Worm (Caenorhabditis elegans) whole organism, L3 larva: ENCODE results near the gene Y61A9LA.1.
"Not testable (repeated sequence)": the region's sequence is repeated elsewhere in the genome, so short reads cannot be mapped to it uniquely, and the experiment has no call there.

Source experiments
- R02D3.7 ChIP-seq: fragments of 150-350 bp; optimal IDR thresholded peaks from 2 replicates; lab custom pipeline; 2014; ENCODE audit warnings: missing biosample characterization, missing genetic modification characterization
- aly-2 ChIP-seq: fragments of 150-350 bp; optimal IDR thresholded peaks from 2 replicates; lab custom pipeline; 2014; ENCODE audit warnings: missing biosample characterization, missing genetic modification characterization
- ama-1 ChIP-seq: fragments of 150-350 bp; optimal IDR thresholded peaks from 2 replicates; lab custom pipeline; 2018
- ceh-28 ChIP-seq: fragments of 150-350 bp; optimal IDR thresholded peaks from 2 replicates; lab custom pipeline; 2014; ENCODE audit warnings: missing biosample characterization, missing genetic modification reagents, missing genetic modification characterization
- ceh-9 ChIP-seq: sonication (generic microtip); optimal IDR thresholded peaks from 2 replicates; lab custom pipeline; 2018; ENCODE audit warnings: missing biosample characterization, missing genetic modification characterization
- daf-12 ChIP-seq: fragments of 150-350 bp; optimal IDR thresholded peaks from 2 replicates; lab custom pipeline; 2014; ENCODE audit warnings: missing biosample characterization, missing genetic modification reagents, missing genetic modification characterization
- egl-27 ChIP-seq: sonication (generic microtip); optimal IDR thresholded peaks from 4 replicates; lab custom pipeline; 2017; ENCODE audit warnings: missing biosample characterization, missing genetic modification reagents, missing genetic modification characterization
- egl-5 ChIP-seq: fragments of 150-350 bp; optimal IDR thresholded peaks from 2 replicates; lab custom pipeline; 2017; ENCODE audit warnings: missing biosample characterization, missing genetic modification reagents, missing genetic modification characterization, inconsistent platforms
- elt-1 ChIP-seq: fragments of 150-350 bp; optimal IDR thresholded peaks from 2 replicates; lab custom pipeline; 2014; ENCODE audit warnings: missing biosample characterization, missing genetic modification characterization
- elt-3 ChIP-seq, 3 experiments: fragments of 150-350 bp in 1 of 3; sonication (generic microtip) in 2 of 3; optimal IDR thresholded peaks; 2 replicates in 2 of 3; 4 replicates in 1 of 3; lab custom pipeline; 2014 to 2017; ENCODE audit warnings: missing biosample characterization in 3 of 3, missing genetic modification characterization in 3 of 3
- fkh-10 ChIP-seq: sonication (generic microtip); optimal IDR thresholded peaks from 2 replicates; lab custom pipeline; 2017; ENCODE audit warnings: missing biosample characterization, missing genetic modification reagents, missing genetic modification characterization
- hmg-11 ChIP-seq: sonication (generic microtip); optimal IDR thresholded peaks from 2 replicates; lab custom pipeline; 2016; ENCODE audit warnings: missing genetic modification characterization, missing compliant biosample characterization
- jun-1 ChIP-seq: fragments of 150-350 bp; optimal IDR thresholded peaks from 2 replicates; lab custom pipeline; 2014; ENCODE audit warnings: missing biosample characterization, missing genetic modification reagents, missing genetic modification characterization
- lin-15B ChIP-seq: fragments of 150-350 bp; optimal IDR thresholded peaks from 2 replicates; lab custom pipeline; 2014; ENCODE audit warnings: missing biosample characterization, missing genetic modification characterization
- lin-39 ChIP-seq: fragments of 150-350 bp; optimal IDR thresholded peaks from 2 replicates; lab custom pipeline; 2018; ENCODE audit warnings: missing biosample characterization, missing genetic modification reagents, missing genetic modification characterization
- mdl-1 ChIP-seq: fragments of 150-350 bp; optimal IDR thresholded peaks from 2 replicates; lab custom pipeline; 2014; ENCODE audit warnings: missing biosample characterization, missing genetic modification characterization
- mml-1 ChIP-seq: fragments of 150-350 bp; sonication (generic microtip); optimal IDR thresholded peaks from 3 replicates; lab custom pipeline; 2014; ENCODE audit warnings: missing biosample characterization, missing genetic modification characterization
- nfya-1 ChIP-seq: sonication (generic microtip); optimal IDR thresholded peaks from 2 replicates; lab custom pipeline; 2017; ENCODE audit warnings: missing genetic modification characterization, mild to moderate bottlenecking, missing compliant biosample characterization, antibody characterized with exemption, moderate library complexity; ENCODE audit not compliant: insufficient read depth
- nhr-11 ChIP-seq: fragments of 150-350 bp; optimal IDR thresholded peaks from 2 replicates; lab custom pipeline; 2014; ENCODE audit warnings: missing biosample characterization, missing genetic modification characterization
- nhr-12 ChIP-seq: fragments of 150-350 bp; optimal IDR thresholded peaks from 2 replicates; lab custom pipeline; 2014; ENCODE audit warnings: missing biosample characterization, missing genetic modification characterization
- nhr-237 ChIP-seq: fragments of 150-350 bp; optimal IDR thresholded peaks from 2 replicates; lab custom pipeline; 2014; ENCODE audit warnings: missing biosample characterization, missing genetic modification characterization
- nhr-25 ChIP-seq: sonication (generic microtip); optimal IDR thresholded peaks from 2 replicates; lab custom pipeline; 2017; ENCODE audit warnings: missing biosample characterization, missing genetic modification characterization
- nhr-28 ChIP-seq: fragments of 150-350 bp; optimal IDR thresholded peaks from 2 replicates; lab custom pipeline; 2014; ENCODE audit warnings: missing biosample characterization, missing genetic modification characterization
- nhr-43 ChIP-seq: sonication (generic microtip); optimal IDR thresholded peaks from 2 replicates; lab custom pipeline; 2016; ENCODE audit warnings: mild to moderate bottlenecking, missing genetic modification characterization, missing compliant biosample characterization; ENCODE audit not compliant: poor library complexity, severe bottlenecking
- nhr-67 ChIP-seq: fragments of 150-350 bp; optimal IDR thresholded peaks from 2 replicates; lab custom pipeline; 2014; ENCODE audit warnings: missing biosample characterization, missing genetic modification characterization
- nhr-76 ChIP-seq: fragments of 150-350 bp; sonication (generic microtip); optimal IDR thresholded peaks from 5 replicates; lab custom pipeline; 2014; ENCODE audit warnings: missing biosample characterization, missing genetic modification characterization
- nhr-77 ChIP-seq: fragments of 150-350 bp; optimal IDR thresholded peaks from 2 replicates; lab custom pipeline; 2014; ENCODE audit warnings: missing biosample characterization, missing genetic modification characterization
- pha-4 ChIP-seq: fragments of 150-350 bp; optimal IDR thresholded peaks from 2 replicates; lab custom pipeline; 2014; ENCODE audit warnings: missing biosample characterization, missing genetic modification reagents, missing genetic modification characterization
- pqm-1 ChIP-seq: fragments of 150-350 bp; optimal IDR thresholded peaks from 2 replicates; lab custom pipeline; 2017; ENCODE audit warnings: missing biosample characterization, missing genetic modification characterization, inconsistent platforms
- sea-2 ChIP-seq: fragments of 150-350 bp; sonication (generic microtip); optimal IDR thresholded peaks from 4 replicates; lab custom pipeline; 2014; ENCODE audit warnings: missing biosample characterization, missing genetic modification reagents, missing genetic modification characterization
- snpc-4 ChIP-seq: fragments of 150-350 bp; optimal IDR thresholded peaks from 2 replicates; lab custom pipeline; 2014; ENCODE audit warnings: missing biosample characterization, missing genetic modification characterization
- tbx-2 ChIP-seq: sonication (generic microtip); optimal IDR thresholded peaks from 2 replicates; lab custom pipeline; 2016; ENCODE audit warnings: mild to moderate bottlenecking, missing genetic modification characterization, missing compliant biosample characterization
- unc-62 ChIP-seq: fragments of 150-350 bp; sonication (generic microtip); optimal IDR thresholded peaks from 4 replicates; lab custom pipeline; 2014; ENCODE audit warnings: missing biosample characterization, missing genetic modification reagents, missing genetic modification characterization
- ztf-4 ChIP-seq: fragments of 150-350 bp; optimal IDR thresholded peaks from 2 replicates; lab custom pipeline; 2014; ENCODE audit warnings: missing biosample characterization, missing genetic modification characterization

Gene Y61A9LA.1

ce11 chrV:4553572-4553971 is 31.5 kb upstream of the Y61A9LA.1 start, which contains the start of gene Y61A9LA.12:
Gene Y61A9LA.12, plus strand, starts transcription at chrV:4553872.
- TF ChIP-seq hmg-11; mml-1 (tag; lab: Kevin White, UChicago); lin-39: not testable (repeated sequence)

- no peak for TF ChIP-seq nhr-237
- no peak for TF ChIP-seq ama-1 (lab: Kevin White, UChicago)
- no peak for TF ChIP-seq ztf-4 (tag; lab: Kevin White, UChicago)
- no peak for TF ChIP-seq nhr-12 (tag; lab: Kevin White, UChicago)
- TF ChIP-seq elt-3 (tag; optimal IDR thresholded peaks at IDR 0.05; lab: Kevin White, UChicago), result no peak
- no peak for TF ChIP-seq nhr-67 (tag; lab: Kevin White, UChicago)
- TF ChIP-seq nfya-1, result no peak
- no peak for TF ChIP-seq mdl-1 (tag; lab: Kevin White, UChicago)
- no peak for TF ChIP-seq nhr-11 (tag; lab: Kevin White, UChicago)
- TF ChIP-seq daf-12 (tag; lab: Kevin White, UChicago), result no peak
- TF ChIP-seq fkh-10 (GFP tag; lab: Kevin White, UChicago), result no peak
- no peak for TF ChIP-seq lin-15B (tag; lab: Kevin White, UChicago)
- TF ChIP-seq ceh-9 (tag; lab: Kevin White, UChicago), result no peak
- TF ChIP-seq sea-2 (GFP tag; lab: Kevin White, UChicago), result no peak
- no peak for TF ChIP-seq egl-5 (tag; lab: Kevin White, UChicago)
- TF ChIP-seq nhr-76 (tag; lab: Kevin White, UChicago), result no peak
- no peak for TF ChIP-seq nhr-25 (tag; lab: Kevin White, UChicago)
- no peak for TF ChIP-seq hmg-11
- no peak for TF ChIP-seq pha-4 (tag; lab: Kevin White, UChicago)
Observed at ce11 chrV:4559701-4560100, 25.4 kb upstream of the Y61A9LA.1 start, which contains the start of gene Y61A9LA.7. Gene Y61A9LA.7, minus strand, starts transcription at chrV:4559801.

- TF ChIP-seq fkh-10 (GFP tag; lab: Kevin White, UChicago); ama-1 (lab: Kevin White, UChicago); pqm-1 (tag; lab: Kevin White, UChicago): not testable (repeated sequence)
Observed at ce11 chrV:4560441-4560840, 24.7 kb upstream of the Y61A9LA.1 start, which contains the start of gene Y61A9LA.4. Gene Y61A9LA.4, plus strand, starts transcription at chrV:4560741.

- no peak for TF ChIP-seq R02D3.7 (tag; lab: Kevin White, UChicago)
Observed at ce11 chrV:4562493-4562892, 22.6 kb upstream of the Y61A9LA.1 start.

- TF ChIP-seq aly-2, result no peak
- TF ChIP-seq elt-1, result no peak
- TF ChIP-seq hmg-11, result peak; percentile 39
- no peak for TF ChIP-seq ceh-9 (tag; lab: Kevin White, UChicago)
- TF ChIP-seq nhr-43, result no peak
- TF ChIP-seq lin-15B (tag; lab: Kevin White, UChicago), result peak; percentile 9
- peak; percentile 40 for TF ChIP-seq pha-4 (tag; lab: Kevin White, UChicago)
- no peak for TF ChIP-seq jun-1
- TF ChIP-seq sea-2 (GFP tag; lab: Kevin White, UChicago), result no peak
- no peak for TF ChIP-seq nhr-76 (tag; lab: Kevin White, UChicago)
- TF ChIP-seq nfya-1, result peak; percentile 69
- no peak for TF ChIP-seq nhr-77 (tag; lab: Kevin White, UChicago)
Observed at ce11 chrV:4569999-4570627, 15.0 kb upstream of the Y61A9LA.1 start, which contains the start of gene sut-2. Gene sut-2, minus strand, starts transcription at chrV:4570049.

- TF ChIP-seq lin-15B (tag; lab: Kevin White, UChicago) (no peak), lin-39 (no peak), aly-2 (no peak), ceh-28 (no peak), snpc-4 (no peak), unc-62 (GFP tag; lab: Kevin White, UChicago) (no peak), tbx-2 (tag; lab: Kevin White, UChicago) (no peak), nhr-12 (tag; lab: Kevin White, UChicago) (no peak), pqm-1 (tag; lab: Kevin White, UChicago) (no peak), nhr-28 (tag; lab: Kevin White, UChicago) (no peak), egl-27 (no peak)
Observed at ce11 chrV:4570833-4571232, 14.3 kb upstream of the Y61A9LA.1 start, which contains the start of gene Y61A9LA.3. Gene Y61A9LA.3, plus strand, starts transcription at chrV:4571133.
